Worm (Caenorhabditis elegans) whole organism, L4 larva: ENCODE results near the gene lem-2.

Source experiments
- D1046.2 ChIP-seq: fragments of 200-800 bp; sonication (Bioruptor generic); IDR thresholded peaks from 2 replicates; pipeline ENCODE4 v1.3.6; 2022; ENCODE audit warnings: missing genetic modification characterization, missing compliant biosample characterization
- F44E2.7 ChIP-seq: fragments of 200-800 bp; sonication (Bioruptor generic); IDR thresholded peaks from 2 replicates; pipeline ENCODE4 v2.1.2; 2022; ENCODE audit warnings: missing genetic modification characterization, missing compliant biosample characterization
- Y5F2A.4 ChIP-seq: fragments of 200-800 bp; sonication (Bioruptor generic); optimal IDR thresholded peaks from 2 replicates; lab custom pipeline; 2018; ENCODE audit warnings: mild to moderate bottlenecking, missing genetic modification characterization, missing compliant biosample characterization
- Y75B8A.6 ChIP-seq: fragments of 200-800 bp; sonication (Bioruptor generic); IDR thresholded peaks from 2 replicates; pipeline ENCODE4 v1.3.6; 2022; ENCODE audit warnings: missing genetic modification reagents, missing genetic modification characterization, missing compliant biosample characterization
- ZK546.5 ChIP-seq, 2 experiments: sonication (generic microtip); optimal IDR thresholded peaks; 2 replicates each; lab custom pipeline; 2017; ENCODE audit warnings: missing biosample characterization in 2 of 2, missing genetic modification characterization in 2 of 2
- aha-1 ChIP-seq: fragments of 150-350 bp; peaks from one replicate; lab custom pipeline; 2014; ENCODE audit warnings: missing biosample characterization, missing genetic modification characterization
- ama-1 ChIP-seq: fragments of 150-350 bp; optimal IDR thresholded peaks from 2 replicates; lab custom pipeline; 2014; ENCODE audit warnings: inconsistent platforms, mixed read lengths
- ceh-44 ChIP-seq: fragments of 200-800 bp; sonication (Bioruptor generic); IDR thresholded peaks from 2 replicates; pipeline ENCODE4 v1.3.6; 2022; ENCODE audit warnings: missing genetic modification reagents, missing genetic modification characterization, missing compliant biosample characterization
- ceh-62 ChIP-seq: sonication (generic microtip); optimal IDR thresholded peaks from 2 replicates; lab custom pipeline; 2017; ENCODE audit warnings: missing biosample characterization, missing genetic modification characterization
- ces-1 ChIP-seq: fragments of 150-350 bp; sonication (generic microtip); optimal IDR thresholded peaks from 4 replicates; lab custom pipeline; 2014; ENCODE audit warnings: missing biosample characterization, missing genetic modification reagents, missing genetic modification characterization
- daf-16 ChIP-seq, 3 experiments: sonication (generic microtip); optimal IDR thresholded peaks; 2 replicates each; lab custom pipeline; 2016 to 2017; ENCODE audit warnings: missing genetic modification characterization in 3 of 3, missing genetic modification reagents in 3 of 3, mild to moderate bottlenecking in 2 of 3, missing compliant biosample characterization in 2 of 3, missing biosample characterization in 1 of 3, moderate library complexity in 1 of 3
- daf-8 ChIP-seq: fragments of 200-800 bp; sonication (Bioruptor generic); IDR thresholded peaks from 2 replicates; pipeline ENCODE4 v1.3.6; 2022; ENCODE audit warnings: missing genetic modification characterization, missing compliant biosample characterization
- dmd-6 ChIP-seq: fragments of 200-800 bp; sonication (Bioruptor generic); IDR thresholded peaks from 2 replicates; pipeline ENCODE4 v1.3.6; 2022; ENCODE audit warnings: missing genetic modification reagents, missing genetic modification characterization, missing compliant biosample characterization
- dmd-9 ChIP-seq: fragments of 200-800 bp; sonication (Bioruptor generic); IDR thresholded peaks from 2 replicates; pipeline ENCODE4 v1.3.6; 2022; ENCODE audit warnings: missing genetic modification reagents, missing genetic modification characterization, missing compliant biosample characterization
- dpl-1 ChIP-seq: fragments of 150-350 bp; optimal IDR thresholded peaks from 2 replicates; lab custom pipeline; 2014; ENCODE audit warnings: missing biosample characterization, missing genetic modification reagents, missing genetic modification characterization
- dve-1 ChIP-seq: sonication (generic microtip); optimal IDR thresholded peaks from 2 replicates; lab custom pipeline; 2017; ENCODE audit warnings: antibody characterized with exemption, mild to moderate bottlenecking, missing genetic modification characterization, missing compliant biosample characterization; ENCODE audit not compliant: insufficient read depth
- egl-27 ChIP-seq: sonication (generic microtip); optimal IDR thresholded peaks from 3 replicates; lab custom pipeline; 2017; ENCODE audit warnings: missing biosample characterization, missing genetic modification reagents, missing genetic modification characterization
- gei-8 ChIP-seq: fragments of 200-800 bp; sonication (Bioruptor generic); optimal IDR thresholded peaks from 2 replicates; lab custom pipeline; 2018; ENCODE audit warnings: mild to moderate bottlenecking, missing genetic modification characterization, missing compliant biosample characterization
- hif-1 ChIP-seq, 2 experiments: sonication (generic microtip); optimal IDR thresholded peaks; 2 replicates each; lab custom pipeline; 2016 to 2017; ENCODE audit warnings: missing compliant biosample characterization in 2 of 2, missing genetic modification characterization in 2 of 2, missing genetic modification reagents in 2 of 2, missing genotype in 2 of 2, mild to moderate bottlenecking in 1 of 2
- hlh-11 ChIP-seq: fragments of 200-800 bp; sonication (Bioruptor generic); optimal IDR thresholded peaks from 2 replicates; lab custom pipeline; 2018; ENCODE audit warnings: mild to moderate bottlenecking, missing genetic modification characterization, missing compliant biosample characterization
- hlh-30 ChIP-seq: sonication (generic microtip); optimal IDR thresholded peaks from 2 replicates; lab custom pipeline; 2017; ENCODE audit warnings: antibody characterized with exemption, mild to moderate bottlenecking, missing genetic modification characterization, missing compliant biosample characterization; ENCODE audit not compliant: insufficient read depth
- hmg-1.1 ChIP-seq: fragments of 200-800 bp; sonication (Bioruptor generic); IDR thresholded peaks from 2 replicates; pipeline ENCODE4 v1.3.6; 2022; ENCODE audit warnings: missing genetic modification reagents, missing genetic modification characterization, missing compliant biosample characterization
- lin-13 ChIP-seq: fragments of 150-350 bp; optimal IDR thresholded peaks from 2 replicates; lab custom pipeline; 2014; ENCODE audit warnings: missing biosample characterization, missing genetic modification reagents, missing genetic modification characterization
- lin-29 ChIP-seq: fragments of 200-800 bp; sonication (Bioruptor generic); IDR thresholded peaks from 2 replicates; pipeline ENCODE4 v1.3.6; 2022; ENCODE audit warnings: missing genetic modification reagents, missing genetic modification characterization, missing compliant biosample characterization
- lsy-2 ChIP-seq, 2 experiments: fragments of 150-350 bp in 1 of 2; sonication (generic microtip) in 1 of 2; optimal IDR thresholded peaks; 2 replicates each; lab custom pipeline; 2014 to 2017; ENCODE audit warnings: missing biosample characterization in 2 of 2, missing genetic modification characterization in 2 of 2
- mdl-1 ChIP-seq, 2 experiments: fragments of 150-350 bp in 1 of 2; sonication (generic microtip) in 1 of 2; optimal IDR thresholded peaks; 2 replicates each; lab custom pipeline; 2014 to 2017; ENCODE audit warnings: missing biosample characterization in 2 of 2, missing genetic modification characterization in 2 of 2
- mdt-29 ChIP-seq: fragments of 200-800 bp; sonication (Bioruptor generic); IDR thresholded peaks from 2 replicates; pipeline ENCODE4 v1.3.6; 2022; ENCODE audit warnings: missing genetic modification reagents, missing genetic modification characterization, missing compliant biosample characterization
- mep-1 ChIP-seq: fragments of 150-350 bp; sonication (generic microtip); optimal IDR thresholded peaks from 3 replicates; lab custom pipeline; 2014; ENCODE audit warnings: missing biosample characterization, missing genetic modification characterization
- mes-2 ChIP-seq: sonication (generic microtip); optimal IDR thresholded peaks from 2 replicates; lab custom pipeline; 2016; ENCODE audit warnings: missing genotype, mild to moderate bottlenecking, missing genetic modification characterization, missing compliant biosample characterization; ENCODE audit not compliant: poor library complexity, severe bottlenecking
- mxl-3 ChIP-seq: fragments of 200-800 bp; sonication (Bioruptor generic); optimal IDR thresholded peaks from 2 replicates; lab custom pipeline; 2018; ENCODE audit warnings: mild to moderate bottlenecking, missing genetic modification characterization, missing compliant biosample characterization
- nhr-102 ChIP-seq: sonication (generic microtip); optimal IDR thresholded peaks from 2 replicates; lab custom pipeline; 2016; ENCODE audit warnings: mild to moderate bottlenecking, missing genetic modification characterization, moderate library complexity, missing compliant biosample characterization
- nhr-111 ChIP-seq: fragments of 200-800 bp; sonication (Bioruptor generic); optimal IDR thresholded peaks from 2 replicates; lab custom pipeline; 2018; ENCODE audit warnings: mild to moderate bottlenecking, missing genetic modification characterization, missing compliant biosample characterization
- nhr-237 ChIP-seq: sonication (generic microtip); optimal IDR thresholded peaks from 2 replicates; lab custom pipeline; 2017; ENCODE audit warnings: missing biosample characterization, missing genetic modification characterization
- nhr-28 ChIP-seq: fragments of 150-350 bp; optimal IDR thresholded peaks from 2 replicates; lab custom pipeline; 2014; ENCODE audit warnings: missing biosample characterization, missing genetic modification characterization
- nhr-42 ChIP-seq: fragments of 200-800 bp; sonication (Bioruptor generic); IDR thresholded peaks from 2 replicates; pipeline ENCODE4 v1.3.6; 2022; ENCODE audit warnings: missing genetic modification characterization, missing compliant biosample characterization
- nhr-48 ChIP-seq: sonication (generic microtip); optimal IDR thresholded peaks from 2 replicates; lab custom pipeline; 2016; ENCODE audit warnings: mild to moderate bottlenecking, missing genetic modification characterization, missing compliant biosample characterization
- nhr-77 ChIP-seq: fragments of 150-350 bp; optimal IDR thresholded peaks from 2 replicates; lab custom pipeline; 2014; ENCODE audit warnings: missing biosample characterization, missing genetic modification characterization
- pqm-1 ChIP-seq: sonication (generic microtip); optimal IDR thresholded peaks from 2 replicates; lab custom pipeline; 2017; ENCODE audit warnings: missing biosample characterization, missing genetic modification characterization
- sdz-12 ChIP-seq: fragments of 200-800 bp; sonication (Bioruptor generic); optimal IDR thresholded peaks from 2 replicates; lab custom pipeline; 2018; ENCODE audit warnings: mild to moderate bottlenecking, missing genetic modification characterization, missing compliant biosample characterization
- set-16 ChIP-seq: fragments of 200-800 bp; sonication (Bioruptor generic); IDR thresholded peaks from 2 replicates; pipeline ENCODE4 v1.3.6; 2022; ENCODE audit warnings: missing genetic modification reagents, missing genetic modification characterization, missing compliant biosample characterization
- skn-1 ChIP-seq: fragments of 150-350 bp; optimal IDR thresholded peaks from 2 replicates; lab custom pipeline; 2014; ENCODE audit warnings: missing biosample characterization, missing genetic modification characterization
- spr-1 ChIP-seq: sonication (generic microtip); optimal IDR thresholded peaks from 2 replicates; lab custom pipeline; 2016; ENCODE audit warnings: mild to moderate bottlenecking, missing genetic modification characterization, missing compliant biosample characterization
- tra-1 ChIP-seq: fragments of 200-800 bp; sonication (Bioruptor generic); IDR thresholded peaks from 2 replicates; pipeline ENCODE4 v1.3.6; 2022; ENCODE audit warnings: missing genetic modification reagents, missing genetic modification characterization, missing compliant biosample characterization
- unc-62 ChIP-seq, 3 experiments: fragments of 150-350 bp in 1 of 3; sonication (generic microtip); optimal IDR thresholded peaks in 2 of 3; peaks in 1 of 3; 1 replicate in 1 of 3; 2 replicates in 2 of 3; lab custom pipeline; 2014 to 2017; ENCODE audit warnings: missing biosample characterization in 3 of 3, missing genetic modification characterization in 3 of 3, missing genetic modification reagents in 3 of 3, missing genotype in 1 of 3
- zfp-2 ChIP-seq: sonication (generic microtip); optimal IDR thresholded peaks from 2 replicates; lab custom pipeline; 2016; ENCODE audit warnings: mild to moderate bottlenecking, missing genetic modification characterization, missing compliant biosample characterization
- zfp-3 ChIP-seq: fragments of 200-800 bp; sonication (Bioruptor generic); conservative IDR thresholded peaks from 2 replicates; pipeline ENCODE4 v1.3.6; 2022; ENCODE audit warnings: missing genetic modification reagents, missing genetic modification characterization, missing compliant biosample characterization
- zip-11 ChIP-seq: fragments of 200-800 bp; sonication (Bioruptor generic); IDR thresholded peaks from 2 replicates; pipeline ENCODE4 v1.3.6; 2022; ENCODE audit warnings: missing genetic modification characterization, missing compliant biosample characterization

Gene lem-2

DNA sequence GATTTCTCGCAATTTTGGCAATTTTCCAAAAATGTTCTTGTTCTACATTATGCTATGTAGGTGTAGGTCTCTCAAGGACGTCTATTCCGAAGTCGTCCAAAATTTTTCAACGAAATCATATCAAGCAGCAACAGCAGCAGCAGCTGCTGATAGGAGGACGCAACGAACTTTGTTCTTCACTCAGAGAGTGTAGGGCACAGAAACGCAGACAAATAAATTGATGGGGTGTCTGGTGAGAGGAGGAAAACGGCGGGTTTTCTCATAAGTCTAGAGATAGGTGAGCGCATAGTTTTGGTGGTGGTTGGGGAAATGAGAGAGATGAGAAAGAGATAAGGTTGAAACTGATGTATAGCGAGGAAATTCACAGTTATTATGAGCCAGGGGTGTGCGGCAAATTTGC is 14.2 kb upstream of the lem-2 start:
- TF ChIP-seq aha-1 (tag; lab: Kevin White, UChicago), result peak; percentile 94
- TF ChIP-seq dpl-1 (GFP tag; lab: Kevin White, UChicago), result peak; percentile 26
- TF ChIP-seq unc-62 (GFP tag; optimal IDR thresholded peaks at IDR 0.05 in 1 of 2; lab: Kevin White, UChicago), result peak in 1 of 2 experiments; percentile 67
- TF ChIP-seq unc-62 (tag; optimal IDR thresholded peaks at IDR 0.05; lab: Kevin White, UChicago), result no peak
- peak; percentile 56 to 91 for TF ChIP-seq mdl-1 (tag; optimal IDR thresholded peaks at IDR 0.05; lab: Kevin White, UChicago)
- TF ChIP-seq hmg-1.1 (GFP tag; lab: Robert Waterston, UW), result no peak
- no peak for TF ChIP-seq Y75B8A.6 (GFP tag; lab: Robert Waterston, UW)
- peak; percentile 72 for TF ChIP-seq nhr-48 (tag; lab: Kevin White, UChicago)
- TF ChIP-seq nhr-28 (tag; lab: Kevin White, UChicago), result peak; percentile 98
- no peak for TF ChIP-seq dmd-9 (GFP tag; lab: Robert Waterston, UW)
- no peak for TF ChIP-seq ama-1 (lab: Kevin White, UChicago)
- TF ChIP-seq daf-16 (GFP tag; optimal IDR thresholded peaks at IDR 0.05; lab: Kevin White, UChicago), result no peak
- TF ChIP-seq daf-16 (tag; optimal IDR thresholded peaks at IDR 0.05; lab: Kevin White, UChicago), result peak; percentile 48
- TF ChIP-seq mxl-3 (GFP tag; lab: Kevin White, UChicago), result peak; percentile 83
- peak; percentile 82 for TF ChIP-seq pqm-1 (tag; lab: Kevin White, UChicago)
- peak; percentile 96 for TF ChIP-seq nhr-77 (tag; lab: Kevin White, UChicago)
- TF ChIP-seq dve-1 (tag; lab: Kevin White, UChicago), result peak; percentile 66
- peak; percentile 12 for TF ChIP-seq mep-1
- peak; percentile 92 for TF ChIP-seq dmd-6 (GFP tag; lab: Robert Waterston, UW)
- TF ChIP-seq lin-13 (GFP tag; lab: Kevin White, UChicago), result peak; percentile 15
- TF ChIP-seq tra-1 (GFP tag; lab: Robert Waterston, UW), result 0 out of 2 replicates have a peak, but pooled peaks have one; percentile 39
- TF ChIP-seq lsy-2 (tag; optimal IDR thresholded peaks at IDR 0.05; lab: Kevin White, UChicago), result peak in 1 of 2 experiments; percentile 60
- peak in 1 of 2 experiments; percentile 15 for TF ChIP-seq hif-1 (tag; optimal IDR thresholded peaks at IDR 0.05; lab: Kevin White, UChicago)
- no peak for TF ChIP-seq ces-1 (GFP tag; lab: Kevin White, UChicago)
- no peak for TF ChIP-seq ceh-62 (tag; lab: Kevin White, UChicago)
- peak; percentile 66 for TF ChIP-seq mes-2 (tag; lab: Kevin White, UChicago)
- TF ChIP-seq hlh-30 (tag; lab: Kevin White, UChicago), result peak; percentile 67
- TF ChIP-seq hlh-11, result peak; percentile 91
- TF ChIP-seq, all 104 proteins: peak for 20

DNA sequence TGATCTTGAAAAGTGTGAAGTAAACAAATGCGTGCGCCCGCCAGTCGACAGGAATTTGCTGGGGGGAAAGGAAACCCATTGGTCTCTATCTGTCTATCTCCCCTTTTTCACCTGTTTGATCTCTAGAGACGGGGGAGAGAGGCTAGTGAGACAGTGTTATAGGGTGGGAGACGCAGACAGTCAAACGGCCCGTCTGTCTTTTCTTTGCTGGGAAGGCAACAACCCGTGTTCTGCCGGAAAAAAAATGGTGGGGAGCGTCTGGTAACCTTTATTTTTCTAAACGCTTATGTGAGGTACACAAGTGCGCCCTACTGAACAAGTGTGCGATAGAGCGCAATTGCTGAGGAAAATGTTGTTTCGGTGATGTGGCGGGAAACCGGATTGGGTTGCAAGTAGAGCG is 12.7 kb upstream of the lem-2 start:
- TF ChIP-seq daf-8 (GFP tag; lab: Robert Waterston, UW), result no peak
- TF ChIP-seq dmd-6 (GFP tag; lab: Robert Waterston, UW), result peak; percentile 91
- peak; percentile 29 for TF ChIP-seq dpl-1 (GFP tag; lab: Kevin White, UChicago)
- no peak for TF ChIP-seq zip-11 (GFP tag; lab: Robert Waterston, UW)
- TF ChIP-seq Y5F2A.4 (GFP tag; lab: Kevin White, UChicago), result no peak
- no peak for TF ChIP-seq ceh-44 (GFP tag; lab: Robert Waterston, UW)
- no peak for TF ChIP-seq F44E2.7 (GFP tag; lab: Robert Waterston, UW)
- TF ChIP-seq sdz-12 (GFP tag; lab: Kevin White, UChicago), result no peak
- TF ChIP-seq spr-1 (tag; lab: Kevin White, UChicago), result no peak
- TF ChIP-seq D1046.2, result no peak
- no peak for TF ChIP-seq zfp-3 (GFP tag; lab: Robert Waterston, UW)
- no peak for TF ChIP-seq mdt-29 (GFP tag; lab: Robert Waterston, UW)
- TF ChIP-seq lin-29 (GFP tag; lab: Robert Waterston, UW), result 0 out of 2 replicates have a peak, but pooled peaks have one; percentile 19
- TF ChIP-seq hmg-1.1 (GFP tag; lab: Robert Waterston, UW), result peak; percentile 80
- no peak for TF ChIP-seq ceh-62 (tag; lab: Kevin White, UChicago)
- TF ChIP-seq ZK546.5 (tag; optimal IDR thresholded peaks at IDR 0.05; lab: Kevin White, UChicago), result no peak
- no peak for TF ChIP-seq nhr-237 (tag; lab: Kevin White, UChicago)
- peak; percentile 83 for TF ChIP-seq mxl-3 (GFP tag; lab: Kevin White, UChicago)
- TF ChIP-seq nhr-28 (tag; lab: Kevin White, UChicago), result peak; percentile 89
- no peak for TF ChIP-seq egl-27 (tag; lab: Kevin White, UChicago)
- TF ChIP-seq zfp-2 (tag; lab: Kevin White, UChicago), result no peak
- no peak for TF ChIP-seq set-16 (GFP tag; lab: Robert Waterston, UW)
- TF ChIP-seq skn-1 (tag; lab: Kevin White, UChicago), result no peak
- no peak for TF ChIP-seq nhr-111 (GFP tag; lab: Kevin White, UChicago)
- TF ChIP-seq nhr-42 (GFP tag; lab: Robert Waterston, UW), result peak; percentile 59; the same call in 1 of the 2 replicates
- TF ChIP-seq dve-1 (tag; lab: Kevin White, UChicago), result peak; percentile 90
- peak; percentile 44 to 80 for TF ChIP-seq mdl-1 (tag; optimal IDR thresholded peaks at IDR 0.05; lab: Kevin White, UChicago)
- peak; percentile 54 for TF ChIP-seq nhr-102 (tag; lab: Kevin White, UChicago)
- peak; percentile 39 for TF ChIP-seq gei-8
